Worm (Caenorhabditis elegans) whole organism, L1 larva: ENCODE measurements around the gene prde-1.

Source experiments
- ceh-82 ChIP-seq, 3 experiments: fragments of 150-350 bp in 1 of 3; sonication (generic microtip) in 2 of 3; optimal IDR thresholded peaks; 2 replicates each; lab custom pipeline; 2014 to 2017; ENCODE audit warnings: missing biosample characterization in 3 of 3, missing genetic modification characterization in 3 of 3
- jun-1 ChIP-seq: fragments of 150-350 bp; optimal IDR thresholded peaks from 2 replicates; lab custom pipeline; 2014; ENCODE audit warnings: missing biosample characterization, missing genetic modification reagents, missing genetic modification characterization
- nhr-11 ChIP-seq: fragments of 150-350 bp; optimal IDR thresholded peaks from 2 replicates; lab custom pipeline; 2014; ENCODE audit warnings: missing biosample characterization, missing genetic modification characterization
- nhr-237 ChIP-seq: fragments of 150-350 bp; optimal IDR thresholded peaks from 2 replicates; lab custom pipeline; 2014; ENCODE audit warnings: missing biosample characterization, missing genetic modification characterization
- nhr-71 ChIP-seq: sonication (generic microtip); optimal IDR thresholded peaks from 2 replicates; lab custom pipeline; 2016; ENCODE audit warnings: mild to moderate bottlenecking, missing genetic modification characterization, moderate library complexity, missing compliant biosample characterization
- sup-37 ChIP-seq: fragments of 200-800 bp; sonication (Bioruptor generic); optimal IDR thresholded peaks from 2 replicates; lab custom pipeline; 2018; ENCODE audit warnings: mild to moderate bottlenecking, missing genetic modification characterization, missing compliant biosample characterization
- tbx-2 ChIP-seq: sonication (generic microtip); optimal IDR thresholded peaks from 2 replicates; lab custom pipeline; 2016; ENCODE audit warnings: missing genetic modification characterization, missing compliant biosample characterization
- ztf-4 ChIP-seq: fragments of 150-350 bp; optimal IDR thresholded peaks from 2 replicates; lab custom pipeline; 2014; ENCODE audit warnings: missing biosample characterization, missing genetic modification characterization

- TF ChIP-seq nhr-71 (tag; lab: Kevin White, UChicago), result no peak
- TF ChIP-seq jun-1, result no peak
- no peak for TF ChIP-seq nhr-237
- TF ChIP-seq nhr-11 (tag; lab: Kevin White, UChicago), result no peak
- TF ChIP-seq ceh-82 (tag; optimal IDR thresholded peaks at IDR 0.05; lab: Kevin White, UChicago), result no peak
- TF ChIP-seq sup-37 (GFP tag; lab: Kevin White, UChicago), result no peak
- no peak for TF ChIP-seq tbx-2
- TF ChIP-seq ztf-4 (tag; lab: Kevin White, UChicago), result no peak
Observed at ce11 chrV:15567344-15567804, 29.3 kb downstream of the prde-1 start, which contains the start of gene acs-2.
